Worm (Caenorhabditis elegans): ENCODE results near the gene T12A2.3.

The T12A2.3 gene

ce11 chrIII:6221403-6221802 lies 19.2 kb upstream of the T12A2.3 start:
- TF ChIP-seq blmp-1 (tag; optimal IDR thresholded peaks at IDR 0.05): no peak
- TF ChIP-seq zip-4 (GFP tag; optimal IDR thresholded peaks at IDR 0.05): no peak
- no peak for TF ChIP-seq ztf-4 (tag; optimal IDR thresholded peaks at IDR 0.05)
- no peak for TF ChIP-seq nhr-28 (tag; optimal IDR thresholded peaks at IDR 0.05)
- no peak for TF ChIP-seq lin-15B (tag; optimal IDR thresholded peaks at IDR 0.05)
- TF ChIP-seq sup-37 (GFP tag; optimal IDR thresholded peaks at IDR 0.05): no peak
- TF ChIP-seq aly-2 (tag; optimal IDR thresholded peaks at IDR 0.05): no peak
- TF ChIP-seq xbp-1 (tag; optimal IDR thresholded peaks at IDR 0.05): no peak
- no peak for TF ChIP-seq F16B12.6 (tag; optimal IDR thresholded peaks at IDR 0.05)
- peak; percentile 57 for TF ChIP-seq fkh-8 (tag; optimal IDR thresholded peaks at IDR 0.05)
- no peak for TF ChIP-seq nhr-71 (tag; optimal IDR thresholded peaks at IDR 0.05)
- peak; percentile 30 for TF ChIP-seq lin-14 (GFP tag; optimal IDR thresholded peaks at IDR 0.05)
- TF ChIP-seq unc-86 (tag; optimal IDR thresholded peaks at IDR 0.05): peak; percentile 5
- no peak for TF ChIP-seq mep-1 (tag; optimal IDR thresholded peaks at IDR 0.05)
- TF ChIP-seq rnt-1 (tag; optimal IDR thresholded peaks at IDR 0.05): no peak
- no peak for TF ChIP-seq dpl-1 (GFP tag; optimal IDR thresholded peaks at IDR 0.05)

DNA sequence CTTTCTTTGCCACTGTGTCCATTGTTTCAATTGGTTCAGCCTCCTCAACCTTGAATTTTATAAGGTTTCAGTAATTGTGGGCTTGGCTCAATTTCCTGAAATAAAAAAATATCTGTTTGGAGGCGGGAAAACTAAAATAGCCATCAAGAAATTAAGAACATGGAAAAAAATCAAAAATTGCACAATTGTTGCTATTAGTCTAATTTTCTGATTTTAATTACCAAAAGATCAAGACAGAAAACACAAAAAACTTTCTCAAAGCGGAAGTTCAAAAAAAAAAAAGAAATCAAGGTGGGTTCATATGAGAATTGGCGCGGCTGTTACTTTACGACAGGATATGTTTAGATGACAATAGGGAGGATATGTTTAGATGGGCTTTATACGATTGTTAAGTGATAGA lies 9.8 kb upstream of the T12A2.3 start, which contains the start of gene esyt-2:
esyt-2 (minus strand) TSS at position 101 of the 400 bp plus-strand sequence.
- TF ChIP-seq ceh-63 (GFP tag; optimal IDR thresholded peaks at IDR 0.05) (no peak), rnt-1 (tag; optimal IDR thresholded peaks at IDR 0.05) (peak; percentile 6), nhr-71 (tag; optimal IDR thresholded peaks at IDR 0.05) (peak; percentile 54), lin-14 (GFP tag; optimal IDR thresholded peaks at IDR 0.05) (peak; percentile 5), aly-2 (tag; optimal IDR thresholded peaks at IDR 0.05) (no peak)

ce11 chrIII:6231880-6232279 lies 8.7 kb upstream of the T12A2.3 start:
- peak; percentile 39 for TF ChIP-seq blmp-1 (tag; optimal IDR thresholded peaks at IDR 0.05)
- TF ChIP-seq pax-3 (tag; optimal IDR thresholded peaks at IDR 0.05): no peak
- TF ChIP-seq hlh-17 (GFP tag; optimal IDR thresholded peaks at IDR 0.05; ENCODE audit: borderline replicate concordance): no peak
- TF ChIP-seq ceh-90 (tag; optimal IDR thresholded peaks at IDR 0.05): no peak
- TF ChIP-seq grh-1 (GFP tag; IDR thresholded peaks at IDR 0.05): no peak
- TF ChIP-seq aha-1 (tag; optimal IDR thresholded peaks at IDR 0.05): no peak
- peak in 1 of 2 experiments; percentile 47 for TF ChIP-seq lin-35 (GFP tag; optimal IDR thresholded peaks at IDR 0.05)
- TF ChIP-seq skn-1 (tag; optimal IDR thresholded peaks at IDR 0.05): no peak
- no peak for TF ChIP-seq ama-1 (optimal IDR thresholded peaks at IDR 0.05)
- no peak for TF ChIP-seq nhr-77 (tag; optimal IDR thresholded peaks at IDR 0.05)
- TF ChIP-seq sup-37 (GFP tag; optimal IDR thresholded peaks at IDR 0.05): no peak
- TF ChIP-seq isw-1 (GFP tag; IDR thresholded peaks at IDR 0.05): no peak
- peak; percentile 20 for TF ChIP-seq nhr-20 (tag; optimal IDR thresholded peaks at IDR 0.05)
- no peak for TF ChIP-seq nhr-11 (tag; optimal IDR thresholded peaks at IDR 0.05)
- no peak for TF ChIP-seq unc-86 (tag; optimal IDR thresholded peaks at IDR 0.05)
- TF ChIP-seq unc-130 (tag; optimal IDR thresholded peaks at IDR 0.05): no peak
- TF ChIP-seq nhr-28 (tag; optimal IDR thresholded peaks at IDR 0.05): no peak
- TF ChIP-seq zip-4 (GFP tag; optimal IDR thresholded peaks at IDR 0.05): no peak
- TF ChIP-seq xbp-1 (tag; optimal IDR thresholded peaks at IDR 0.05): no peak
- no peak for TF ChIP-seq lin-39 (tag; optimal IDR thresholded peaks at IDR 0.05)
- TF ChIP-seq nhr-76 (tag; optimal IDR thresholded peaks at IDR 0.05): no peak
- TF ChIP-seq mdl-1 (tag; optimal IDR thresholded peaks at IDR 0.05): no peak
- no peak for TF ChIP-seq C04F5.9 (tag; optimal IDR thresholded peaks at IDR 0.05)
- no peak for TF ChIP-seq alr-1 (tag; optimal IDR thresholded peaks at IDR 0.05; ENCODE audit: borderline replicate concordance)
- no peak for TF ChIP-seq pag-3 (tag; optimal IDR thresholded peaks at IDR 0.05; ENCODE audit: borderline replicate concordance, insufficient read depth)
- no peak for TF ChIP-seq zag-1 (tag; optimal IDR thresholded peaks at IDR 0.05)
- no peak for TF ChIP-seq lin-15B (tag; optimal IDR thresholded peaks at IDR 0.05)
- no peak for TF ChIP-seq dsc-1 (tag; optimal IDR thresholded peaks at IDR 0.05)
- no peak for TF ChIP-seq fos-1 (tag; optimal IDR thresholded peaks at IDR 0.05)
- TF ChIP-seq egl-13 (tag; optimal IDR thresholded peaks at IDR 0.05): no peak
- TF ChIP-seq unc-30 (tag; optimal IDR thresholded peaks at IDR 0.05): no peak
- TF ChIP-seq pqm-1 (tag; optimal IDR thresholded peaks at IDR 0.05): no peak
- no peak for TF ChIP-seq rnt-1 (tag; optimal IDR thresholded peaks at IDR 0.05)
- TF ChIP-seq C34B4.2 (tag; optimal IDR thresholded peaks at IDR 0.05): no peak
- no peak for TF ChIP-seq nhr-90 (tag; optimal IDR thresholded peaks at IDR 0.05; ENCODE audit: poor library complexity)
- TF ChIP-seq C16A3.4 (tag; optimal IDR thresholded peaks at IDR 0.05): peak; percentile 1
- TF ChIP-seq nhr-84 (tag; optimal IDR thresholded peaks at IDR 0.05): no peak
- no peak for TF ChIP-seq lin-13 (GFP tag; optimal IDR thresholded peaks at IDR 0.05)
- no peak for TF ChIP-seq mab-9 (GFP tag; IDR thresholded peaks at IDR 0.05)
- no peak for TF ChIP-seq sox-4 (tag; optimal IDR thresholded peaks at IDR 0.05)

Data from whole organism, L1 larva.